Worm (Caenorhabditis elegans) whole organism, early embryonic: ENCODE data around the gene haly-1.

Experiments used
- B0310.2 ChIP-seq: sonication (generic microtip); optimal IDR thresholded peaks from 2 replicates; lab custom pipeline; 2016; ENCODE audit warnings: mild to moderate bottlenecking, missing genetic modification characterization, missing compliant biosample characterization
- F13C5.2 ChIP-seq: sonication (generic microtip); optimal IDR thresholded peaks from 2 replicates; lab custom pipeline; 2017; ENCODE audit warnings: mild to moderate bottlenecking, missing genetic modification characterization, inconsistent platforms, missing compliant biosample characterization
- aly-1 ChIP-seq: sonication (generic microtip); optimal IDR thresholded peaks from 2 replicates; lab custom pipeline; 2016; ENCODE audit warnings: missing genetic modification characterization, missing compliant biosample characterization
- ama-1 ChIP-seq: fragments of 150-350 bp; optimal IDR thresholded peaks from 2 replicates; lab custom pipeline; 2014
- ets-7 ChIP-seq: sonication (generic microtip); optimal IDR thresholded peaks from 2 replicates; lab custom pipeline; 2016; ENCODE audit warnings: missing genotype, missing genetic modification characterization, missing compliant biosample characterization
- flt-1 ChIP-seq: fragments of 200-800 bp; sonication (Bioruptor generic); IDR thresholded peaks from 2 replicates; pipeline ENCODE4 v1.3.6; 2022; ENCODE audit warnings: missing genetic modification characterization, missing compliant biosample characterization
- hmbx-1 ChIP-seq: sonication (generic microtip); optimal IDR thresholded peaks from 2 replicates; lab custom pipeline; 2016; ENCODE audit warnings: mild to moderate bottlenecking, missing genetic modification characterization, missing compliant biosample characterization
- pes-1 ChIP-seq: fragments of 200-800 bp; sonication (Bioruptor generic); IDR thresholded peaks from 2 replicates; pipeline ENCODE4 v1.3.6; 2022; ENCODE audit warnings: missing genetic modification reagents, missing genetic modification characterization, missing compliant biosample characterization
- sea-1 ChIP-seq: fragments of 200-800 bp; sonication (Bioruptor generic); conservative IDR thresholded peaks from 2 replicates; pipeline ENCODE4 v1.3.6; 2022; ENCODE audit warnings: missing genetic modification characterization, missing compliant biosample characterization
- tbx-11 ChIP-seq: fragments of 200-800 bp; sonication (Bioruptor generic); IDR thresholded peaks from 2 replicates; pipeline ENCODE4 v1.3.6; 2022; ENCODE audit warnings: missing genetic modification characterization, missing compliant biosample characterization
- tbx-37 ChIP-seq: fragments of 200-800 bp; sonication (Bioruptor generic); conservative IDR thresholded peaks from 2 replicates; pipeline ENCODE4 v1.3.6; 2022; ENCODE audit warnings: missing genetic modification reagents, missing genetic modification characterization, missing compliant biosample characterization
- tra-4 ChIP-seq: sonication (generic microtip); optimal IDR thresholded peaks from 2 replicates; lab custom pipeline; 2017; ENCODE audit warnings: missing genetic modification characterization, missing compliant biosample characterization

DNA sequence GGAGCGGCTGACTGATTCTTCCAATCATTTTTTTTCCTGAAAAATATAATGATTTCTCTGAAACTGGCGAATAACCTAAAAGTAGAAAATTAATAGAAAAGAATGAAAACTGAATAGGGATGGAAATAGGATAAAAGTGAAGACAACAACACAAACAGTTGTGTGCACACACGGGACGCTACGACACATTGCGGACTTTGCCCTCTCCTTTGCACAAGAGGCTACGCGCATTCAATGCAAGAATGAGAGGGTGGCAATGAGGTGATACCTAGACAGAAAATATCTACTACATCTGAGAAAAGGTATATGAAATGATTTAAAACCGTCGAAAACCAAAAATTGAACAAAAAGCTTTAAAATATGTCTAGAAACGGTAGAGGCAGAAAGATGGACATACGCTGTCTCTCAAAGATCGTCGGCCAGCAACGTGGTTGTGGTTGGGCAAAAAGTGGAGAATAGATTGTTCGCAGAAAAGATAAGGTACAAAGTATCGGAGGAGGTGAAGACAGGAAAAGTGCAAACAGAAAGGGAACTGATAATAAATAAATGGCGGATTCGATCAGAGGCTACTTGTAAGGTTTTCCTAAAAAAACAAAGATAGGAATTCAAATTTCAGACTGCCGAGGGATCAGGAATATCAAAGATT is 3.8 kb upstream of the haly-1 start, which contains the start of gene suca-1:
- no peak for TF ChIP-seq ets-7 (tag; lab: Kevin White, UChicago)
- peak; percentile 43 for TF ChIP-seq F13C5.2 (tag; lab: Kevin White, UChicago)
- no peak for TF ChIP-seq ama-1 (lab: Kevin White, UChicago)
- no peak for TF ChIP-seq tra-4 (tag; lab: Kevin White, UChicago)
- TF ChIP-seq flt-1 (GFP tag; lab: Robert Waterston, UW), result 0 out of 2 replicates have a peak, but pooled peaks have one; percentile 46
- no peak for TF ChIP-seq hmbx-1 (tag; lab: Kevin White, UChicago)
- TF ChIP-seq aly-1 (tag; lab: Kevin White, UChicago), result no peak
- peak; percentile 77 for TF ChIP-seq sea-1 (GFP tag; lab: Robert Waterston, UW)
- no peak for TF ChIP-seq tbx-11 (GFP tag; lab: Robert Waterston, UW)
- TF ChIP-seq B0310.2 (tag; lab: Kevin White, UChicago), result no peak
- no peak for TF ChIP-seq pes-1 (GFP tag; lab: Robert Waterston, UW)
- TF ChIP-seq tbx-37 (GFP tag; lab: Robert Waterston, UW), result no peak
